Worm (Caenorhabditis elegans) whole organism, L3 larva: Measurements from ENCODE around the gene C34F11.1.

Experiments used
- mdl-1 ChIP-seq: fragments of 150-350 bp; optimal IDR thresholded peaks from 2 replicates; lab custom pipeline; 2014; ENCODE audit warnings: missing biosample characterization, missing genetic modification characterization
- nfya-1 ChIP-seq: sonication (generic microtip); optimal IDR thresholded peaks from 2 replicates; lab custom pipeline; 2017; ENCODE audit warnings: missing genetic modification characterization, mild to moderate bottlenecking, missing compliant biosample characterization, antibody characterized with exemption, moderate library complexity; ENCODE audit not compliant: insufficient read depth

DNA sequence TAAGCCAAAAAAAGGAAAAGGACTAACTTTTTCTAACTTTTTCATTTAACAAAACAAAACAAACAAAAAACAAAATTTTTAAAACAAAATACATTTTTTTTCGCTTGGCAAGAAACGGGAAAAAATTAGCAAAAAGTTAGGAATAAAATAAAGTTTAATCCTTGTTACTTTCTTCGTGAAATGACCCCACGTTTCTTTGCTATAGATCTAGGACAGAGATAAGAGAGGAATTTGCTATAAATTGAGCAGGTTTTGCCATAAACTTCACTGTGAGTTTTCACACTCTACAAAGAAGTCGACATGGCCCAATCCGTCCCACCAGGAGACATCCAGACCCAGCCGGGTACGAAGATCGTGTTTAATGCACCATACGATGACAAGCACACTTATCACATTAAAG, 13.3 kb upstream of the C34F11.1 start, which contains the start of gene msp-50:
- TF ChIP-seq mdl-1 (tag; lab: Kevin White, UChicago) (no peak), nfya-1 (tag; lab: Kevin White, UChicago) (no peak)
